Fruit fly (Drosophila melanogaster): ENCODE data around the gene CG33286.

DNA sequence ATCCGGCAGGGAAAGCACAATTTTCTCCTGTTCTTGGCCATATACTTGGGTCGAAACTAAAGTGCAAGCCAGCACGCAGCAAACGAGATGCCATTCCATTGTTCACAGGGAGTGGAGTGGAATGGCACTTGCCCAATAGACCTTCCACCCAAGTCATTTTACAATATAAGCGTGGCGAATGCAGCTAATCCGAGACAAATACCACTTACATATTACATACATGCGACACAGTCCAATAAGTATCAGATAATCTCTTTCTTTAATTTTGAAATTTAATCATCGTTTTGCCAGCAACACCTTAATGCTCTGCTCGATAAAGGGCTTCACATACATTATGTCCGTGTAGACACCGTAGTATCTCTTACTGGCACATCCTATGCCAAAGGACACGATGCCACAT, 13.2 kb downstream of the CG33286 start, which contains the start of gene CG11037:
- TF ChIP-seq CTCF (optimal IDR thresholded peaks at IDR 0.05) (no peak), CG8478 (optimal IDR thresholded peaks at IDR 0.05) (no peak)
